Worm (Caenorhabditis elegans) whole organism, L3 larva: ENCODE data around the gene F13E6.2.

Source experiments
- fos-1 ChIP-seq: fragments of 150-350 bp; optimal IDR thresholded peaks from 2 replicates; lab custom pipeline; 2014; ENCODE audit warnings: missing biosample characterization, missing genetic modification characterization
- mdl-1 ChIP-seq: fragments of 150-350 bp; optimal IDR thresholded peaks from 2 replicates; lab custom pipeline; 2014; ENCODE audit warnings: missing biosample characterization, missing genetic modification characterization
- nhr-12 ChIP-seq: fragments of 150-350 bp; optimal IDR thresholded peaks from 2 replicates; lab custom pipeline; 2014; ENCODE audit warnings: missing biosample characterization, missing genetic modification characterization
- nhr-76 ChIP-seq: fragments of 150-350 bp; sonication (generic microtip); optimal IDR thresholded peaks from 5 replicates; lab custom pipeline; 2014; ENCODE audit warnings: missing biosample characterization, missing genetic modification characterization
- pha-4 ChIP-seq: fragments of 150-350 bp; optimal IDR thresholded peaks from 2 replicates; lab custom pipeline; 2014; ENCODE audit warnings: missing biosample characterization, missing genetic modification reagents, missing genetic modification characterization
- tbx-2 ChIP-seq: sonication (generic microtip); optimal IDR thresholded peaks from 2 replicates; lab custom pipeline; 2016; ENCODE audit warnings: mild to moderate bottlenecking, missing genetic modification characterization, missing compliant biosample characterization
- ztf-4 ChIP-seq: fragments of 150-350 bp; optimal IDR thresholded peaks from 2 replicates; lab custom pipeline; 2014; ENCODE audit warnings: missing biosample characterization, missing genetic modification characterization

- TF ChIP-seq mdl-1 (tag; lab: Kevin White, UChicago) (no peak), nhr-76 (tag; lab: Kevin White, UChicago) (no peak), fos-1 (tag; lab: Kevin White, UChicago) (no peak), pha-4 (tag; lab: Kevin White, UChicago) (no peak), tbx-2 (no peak), nhr-12 (tag; lab: Kevin White, UChicago) (no peak), ztf-4 (tag; lab: Kevin White, UChicago) (no peak)
Observed at ce11 chrX:10692057-10692456, 18.0 kb upstream of the F13E6.2 start.
